Fruit fly (Drosophila melanogaster): ENCODE data around the gene RpL3.
A peak's percentile ranks its signal among the peaks of the same experiment; 100 is the strongest.

RpL3 gene

dm6 chr3R:11196648-11197388, 24.9 kb upstream of the RpL3 start (continued):
- TF ChIP-seq CG13775 (GFP tag; optimal IDR thresholded peaks at IDR 0.05) (peak; percentile 98), CG1024 (GFP tag; IDR thresholded peaks at IDR 0.05) (peak; percentile 88), CG2712 (tag; optimal IDR thresholded peaks at IDR 0.05) (peak; percentile 97), CG14667 (GFP tag; IDR thresholded peaks at IDR 0.05) (peak; percentile 96), nerfin-1 (tag; optimal IDR thresholded peaks at IDR 0.05) (peak; percentile 99), CG17612 (GFP tag; IDR thresholded peaks at IDR 0.05) (peak; percentile 95), CG12942 (GFP tag; optimal IDR thresholded peaks at IDR 0.05) (peak; percentile 95), Abd-B (GFP tag; optimal IDR thresholded peaks at IDR 0.05) (peak; percentile 100), CG17361 (GFP tag; IDR thresholded peaks at IDR 0.05) (peak; percentile 100), peb (GFP tag; IDR thresholded peaks at IDR 0.05) (peak; percentile 97), psq (GFP tag; optimal IDR thresholded peaks at IDR 0.05) (peak; percentile 94), ato (GFP tag; IDR thresholded peaks at IDR 0.05; ENCODE audit: partially characterized antibody) (no peak), Elba2 (GFP tag; optimal IDR thresholded peaks at IDR 0.05) (no peak), unc-4 (GFP tag; IDR thresholded peaks at IDR 0.05; ENCODE audit: partially characterized antibody) (no peak), org-1 (GFP tag; optimal IDR thresholded peaks at IDR 0.05) (peak; percentile 98), pnt (GFP tag; optimal IDR thresholded peaks at IDR 0.05) (peak; percentile 81), Sox100B (GFP tag; optimal IDR thresholded peaks at IDR 0.05) (peak; percentile 100), CG1233 (GFP tag; optimal IDR thresholded peaks at IDR 0.05) (peak; percentile 99), Tbp (GFP tag; optimal IDR thresholded peaks at IDR 0.05) (no peak), Taf1 (GFP tag; IDR thresholded peaks at IDR 0.05) (peak; percentile 94), inv (GFP tag; IDR thresholded peaks at IDR 0.05; ENCODE audit: partially characterized antibody) (no peak), eve (GFP tag; optimal IDR thresholded peaks at IDR 0.05) (peak in 1 of 2 experiments; percentile 99), Rfx (GFP tag; IDR thresholded peaks at IDR 0.05) (peak; percentile 98), E2f1 (GFP tag; IDR thresholded peaks at IDR 0.05) (peak; percentile 98), zf30C (GFP tag; optimal IDR thresholded peaks at IDR 0.05) (no peak), CG15073 (GFP tag; optimal IDR thresholded peaks at IDR 0.05) (peak; percentile 70), Ptx1 (GFP tag; IDR thresholded peaks at IDR 0.05) (peak; percentile 99), Neu2 (GFP tag; optimal IDR thresholded peaks at IDR 0.05; ENCODE audit: borderline replicate concordance) (no peak), CG3163 (GFP tag; optimal IDR thresholded peaks at IDR 0.05) (peak; percentile 97), Dll (GFP tag; IDR thresholded peaks at IDR 0.05; ENCODE audit: partially characterized antibody) (no peak), CG5953 (GFP tag; IDR thresholded peaks at IDR 0.05) (peak; percentile 96), Spps (tag; optimal IDR thresholded peaks at IDR 0.05) (peak; percentile 94), z (GFP tag; IDR thresholded peaks at IDR 0.05) (0 out of 3 replicates have a peak, but pooled peaks have one; percentile 35), CkIIα-i1 (GFP tag; IDR thresholded peaks at IDR 0.05) (peak; percentile 87), MESR4 (GFP tag; optimal IDR thresholded peaks at IDR 0.05) (peak; percentile 19), Myb (GFP tag; optimal IDR thresholded peaks at IDR 0.05) (peak; percentile 69), bigmax (GFP tag; optimal IDR thresholded peaks at IDR 0.05) (peak; percentile 49), CG6765 (GFP tag; optimal IDR thresholded peaks at IDR 0.05) (peak; percentile 98), Stat92E (GFP tag; optimal IDR thresholded peaks at IDR 0.05) (peak in 1 of 3 experiments; percentile 99), CG4617 (GFP tag; optimal IDR thresholded peaks at IDR 0.05; ENCODE audit: borderline replicate concordance) (peak; percentile 86), wek (GFP tag; optimal IDR thresholded peaks at IDR 0.05) (peak; percentile 57), CG3726 (GFP tag; IDR thresholded peaks at IDR 0.05) (peak; percentile 96), her (GFP tag; optimal IDR thresholded peaks at IDR 0.05) (peak; percentile 18), caup (GFP tag; optimal IDR thresholded peaks at IDR 0.05; ENCODE audit: severe bottlenecking) (peak; percentile 98), CG2889 (GFP tag; IDR thresholded peaks at IDR 0.05) (peak; percentile 96), CG1647 (GFP tag; optimal IDR thresholded peaks at IDR 0.05) (peak; percentile 81), Atf3 (GFP tag; optimal IDR thresholded peaks at IDR 0.05) (peak; percentile 83), HLH4C (GFP tag; IDR thresholded peaks at IDR 0.05; ENCODE audit: partially characterized antibody) (no peak), CG11093 (GFP tag; IDR thresholded peaks at IDR 0.05) (peak; percentile 98)
